Worm (Caenorhabditis elegans): ENCODE data around the gene par-2.
"Not testable (repeated sequence)": the region's sequence is repeated elsewhere in the genome, so short reads cannot be mapped to it uniquely, and the experiment has no call there.

par-2 gene

DNA sequence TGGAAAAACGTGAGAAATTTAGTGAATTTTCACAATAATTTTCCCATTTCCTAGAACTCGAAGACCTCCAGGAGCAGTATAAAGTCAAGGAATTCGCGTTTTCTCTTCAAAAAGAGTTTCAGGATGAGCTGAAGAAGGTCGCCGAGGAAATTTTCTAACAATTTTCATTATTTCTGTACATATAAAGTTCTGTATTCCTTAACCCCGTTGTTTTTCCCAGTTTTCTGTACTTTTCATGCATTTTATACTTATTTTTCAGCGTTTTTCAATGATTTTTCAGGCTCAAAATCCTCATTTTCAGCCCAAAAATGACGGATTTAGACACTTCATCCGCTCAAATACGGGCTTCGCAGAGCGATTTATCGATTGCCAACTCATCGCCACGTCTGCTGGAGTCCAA is at the start of gene par-2:
Gene par-2 (plus strand): TSS at position 301 of the 400 bp plus-strand sequence.
- TF ChIP-seq W03F9.2 (tag; optimal IDR thresholded peaks at IDR 0.05) (no peak), him-1 (tag; optimal IDR thresholded peaks at IDR 0.05) (no peak), dao-5 (tag; optimal IDR thresholded peaks at IDR 0.05) (no peak)

ce11 chrIII:1034853-1035252 is 46.3 kb upstream of the par-2 start:
- no peak for TF ChIP-seq him-1 (tag; optimal IDR thresholded peaks at IDR 0.05)
- TF ChIP-seq dao-5 (tag; optimal IDR thresholded peaks at IDR 0.05), result no peak
- no peak for TF ChIP-seq W03F9.2 (tag; optimal IDR thresholded peaks at IDR 0.05)

DNA sequence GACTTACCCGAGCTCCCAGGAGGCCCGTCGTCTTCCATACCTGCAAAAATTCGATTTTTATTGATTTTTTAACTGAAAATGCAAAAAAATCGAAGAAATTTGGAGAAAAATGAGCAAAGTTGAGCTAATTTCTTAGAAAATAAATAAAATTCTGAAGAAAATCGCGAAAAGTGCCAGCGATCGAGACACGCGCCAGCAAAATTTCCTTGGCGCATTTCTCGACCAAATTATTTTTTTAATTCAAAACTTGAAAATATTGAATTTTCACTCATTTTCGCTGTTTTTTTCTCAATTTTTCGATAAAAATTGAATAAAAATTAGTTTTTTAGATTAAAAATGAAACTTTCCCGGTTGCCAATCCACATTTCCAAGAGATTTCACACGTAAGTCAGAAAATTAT is 44.0 kb upstream of the par-2 start, which contains the start of the genes chin-1 and BE0003N10.1:
Gene chin-1 (minus strand): TSS at position 40 of the 400 bp plus-strand sequence.
Gene BE0003N10.1 (plus strand): TSS at position 320 of the 400 bp plus-strand sequence.
- no peak for TF ChIP-seq dao-5 (tag; optimal IDR thresholded peaks at IDR 0.05)
- TF ChIP-seq W03F9.2 (tag; optimal IDR thresholded peaks at IDR 0.05), result peak; percentile 45

ce11 chrIII:1040059-1040458 is 41.1 kb upstream of the par-2 start:
- TF ChIP-seq dao-5 (tag; optimal IDR thresholded peaks at IDR 0.05), result no peak
- no peak for TF ChIP-seq him-1 (tag; optimal IDR thresholded peaks at IDR 0.05)
- no peak for TF ChIP-seq W03F9.2 (tag; optimal IDR thresholded peaks at IDR 0.05)

DNA sequence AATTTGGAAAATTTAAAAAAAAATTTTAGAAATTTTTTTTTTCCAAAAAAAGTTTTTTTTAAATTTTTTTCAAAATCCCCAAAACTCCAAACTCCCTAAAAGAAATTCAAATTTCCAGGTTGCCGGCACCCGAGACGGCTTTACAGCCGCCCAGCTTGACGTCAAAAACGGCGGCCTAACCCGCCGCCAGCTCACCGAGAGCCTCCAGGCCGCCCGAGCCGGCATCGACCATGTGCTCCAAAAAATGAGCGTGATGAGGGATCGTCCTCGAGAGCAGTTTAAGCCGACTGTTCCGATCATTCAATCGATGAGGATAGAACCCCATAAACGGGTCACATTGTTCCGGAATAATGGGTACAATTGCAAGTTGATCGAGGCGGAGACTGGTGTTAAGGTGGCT is 37.4 kb upstream of the par-2 start:
- TF ChIP-seq W03F9.2 (tag; optimal IDR thresholded peaks at IDR 0.05) (no peak), dao-5 (tag; optimal IDR thresholded peaks at IDR 0.05) (no peak), him-1 (tag; optimal IDR thresholded peaks at IDR 0.05) (no peak)

DNA sequence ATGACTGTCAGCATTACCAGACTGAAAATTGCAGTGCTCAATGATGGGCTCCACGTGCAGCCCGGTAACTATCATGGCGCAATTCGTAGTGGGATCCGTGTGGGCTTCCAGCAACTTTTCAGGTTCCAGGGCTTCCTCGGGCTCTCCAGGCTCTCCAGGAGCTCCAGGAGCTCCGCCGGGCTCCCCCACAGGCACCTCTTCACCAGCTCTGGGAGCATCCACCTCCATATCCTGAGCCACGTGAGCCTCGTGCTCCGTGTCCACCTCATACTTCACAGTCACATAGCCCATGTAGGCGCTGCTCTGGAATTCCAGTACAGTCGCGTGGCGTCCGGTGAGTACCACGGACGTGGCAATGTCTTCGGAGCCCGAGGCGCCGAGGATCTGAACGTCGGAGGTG is 29.3 kb upstream of the par-2 start:
- TF ChIP-seq W03F9.2 (tag; optimal IDR thresholded peaks at IDR 0.05) (no peak), him-1 (tag; optimal IDR thresholded peaks at IDR 0.05) (no peak), dao-5 (tag; optimal IDR thresholded peaks at IDR 0.05) (no peak)

DNA sequence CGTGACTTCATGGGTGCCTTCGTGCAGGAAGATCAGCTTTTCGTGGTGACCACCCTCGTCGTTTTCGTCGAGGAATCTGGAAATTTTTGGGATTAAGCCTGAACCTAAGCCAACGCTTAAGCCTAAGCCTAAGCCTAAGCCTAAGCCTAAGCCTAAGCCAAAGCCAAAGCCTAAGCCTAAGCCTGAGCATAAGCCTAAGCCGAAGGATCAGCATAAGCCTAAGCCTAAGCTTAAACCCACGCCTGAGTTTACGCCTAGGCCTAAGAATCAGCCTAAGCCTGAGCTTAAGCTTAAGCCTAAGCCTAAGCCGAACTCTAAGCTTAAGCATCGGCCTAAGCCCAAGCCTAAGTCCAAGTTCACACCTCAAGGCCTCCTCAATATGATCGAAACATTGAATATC is 28.9 kb upstream of the par-2 start:
- no peak for TF ChIP-seq W03F9.2 (tag; optimal IDR thresholded peaks at IDR 0.05)
- no peak for TF ChIP-seq dao-5 (tag; optimal IDR thresholded peaks at IDR 0.05)
- no peak for TF ChIP-seq him-1 (tag; optimal IDR thresholded peaks at IDR 0.05)

- no peak for TF ChIP-seq dao-5 (tag; optimal IDR thresholded peaks at IDR 0.05)
- no peak for TF ChIP-seq him-1 (tag; optimal IDR thresholded peaks at IDR 0.05)
- no peak for TF ChIP-seq W03F9.2 (tag; optimal IDR thresholded peaks at IDR 0.05)
Observed at ce11 chrIII:1053067-1053466, 28.1 kb upstream of the par-2 start, which contains the start of gene fbxo-11.2. fbxo-11.2 (minus strand) TSS chrIII:1053242.

ce11 chrIII:1054096-1054495 is 27.1 kb upstream of the par-2 start:
- TF ChIP-seq W03F9.2 (tag; optimal IDR thresholded peaks at IDR 0.05) (no peak), dao-5 (tag; optimal IDR thresholded peaks at IDR 0.05) (no peak), him-1 (tag; optimal IDR thresholded peaks at IDR 0.05) (no peak)

ce11 chrIII:1058074-1058473 is 23.1 kb upstream of the par-2 start:
- TF ChIP-seq W03F9.2 (tag; optimal IDR thresholded peaks at IDR 0.05), result no peak
- TF ChIP-seq him-1 (tag; optimal IDR thresholded peaks at IDR 0.05), result no peak
- no peak for TF ChIP-seq dao-5 (tag; optimal IDR thresholded peaks at IDR 0.05)

- no peak for TF ChIP-seq him-1 (tag; optimal IDR thresholded peaks at IDR 0.05)
- no peak for TF ChIP-seq dao-5 (tag; optimal IDR thresholded peaks at IDR 0.05)
- TF ChIP-seq W03F9.2 (tag; optimal IDR thresholded peaks at IDR 0.05), result no peak
Observed at ce11 chrIII:1058881-1059280, 22.3 kb upstream of the par-2 start.

DNA sequence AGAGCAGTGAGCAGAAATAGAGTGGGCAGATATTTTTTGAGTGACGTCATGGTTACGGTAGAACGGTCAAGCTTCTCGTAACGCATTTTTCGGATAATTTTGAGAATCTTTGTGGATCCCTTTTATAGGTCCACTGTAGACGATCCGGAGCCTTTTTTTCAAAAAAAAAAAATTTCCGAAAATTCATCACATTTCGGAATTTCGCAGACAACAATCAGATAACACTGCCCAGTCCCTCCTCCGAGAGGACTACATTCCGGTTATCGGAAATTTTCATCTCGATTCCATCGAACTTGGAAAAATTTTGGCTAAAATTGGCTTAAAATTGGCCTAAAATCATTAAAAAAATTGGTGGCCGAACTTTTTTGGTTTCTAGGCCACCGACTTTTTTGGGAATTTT is 21.2 kb upstream of the par-2 start, which contains the start of gene BE0003N10.6:
Gene BE0003N10.6 (minus strand): TSS at position 101 of the 400 bp plus-strand sequence.
- TF ChIP-seq him-1 (tag; optimal IDR thresholded peaks at IDR 0.05) (no peak), dao-5 (tag; optimal IDR thresholded peaks at IDR 0.05) (no peak), W03F9.2 (tag; optimal IDR thresholded peaks at IDR 0.05) (no peak)

DNA sequence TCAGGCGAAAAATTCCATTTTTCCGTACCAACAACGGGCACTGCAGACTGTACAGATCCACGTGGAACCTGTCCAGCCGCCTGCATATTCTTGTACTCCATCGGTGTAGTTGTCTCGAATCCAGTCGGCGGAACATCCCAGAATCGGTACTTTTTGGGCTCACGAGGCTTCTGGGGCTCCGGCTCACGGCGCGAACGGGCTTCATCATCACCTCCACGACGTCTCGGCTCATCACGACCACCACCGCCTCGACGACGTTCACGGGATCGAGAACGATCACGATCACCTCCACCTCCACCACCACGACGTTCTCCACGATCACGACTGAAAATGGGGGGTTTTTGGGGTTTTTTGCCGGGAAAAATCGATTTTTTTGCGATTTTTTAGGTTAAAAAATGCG is 7.0 kb upstream of the par-2 start:
- TF ChIP-seq him-1 (tag; optimal IDR thresholded peaks at IDR 0.05) (no peak), dao-5 (tag; optimal IDR thresholded peaks at IDR 0.05) (no peak), W03F9.2 (tag; optimal IDR thresholded peaks at IDR 0.05) (no peak)

DNA sequence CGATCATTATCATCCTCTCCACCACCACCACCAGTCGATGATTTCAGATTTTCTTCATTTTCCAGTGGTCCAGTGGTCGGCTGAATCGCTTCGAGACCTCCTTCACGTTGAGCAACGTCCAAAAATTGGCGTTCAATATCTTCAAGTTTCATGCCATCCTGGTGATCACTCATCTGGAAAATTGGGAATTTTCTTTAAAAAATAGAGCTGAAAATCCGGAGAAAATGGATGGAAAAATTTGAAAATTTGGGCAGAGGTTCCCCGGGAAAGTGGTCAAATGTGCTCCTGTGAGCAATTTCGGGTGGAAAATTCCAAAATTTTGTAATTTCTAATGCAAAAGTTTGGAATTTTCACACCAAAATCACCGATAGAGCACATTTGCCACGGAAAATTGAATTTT is 4.8 kb upstream of the par-2 start, which contains the start of gene uaf-1:
Gene uaf-1 (minus strand): TSS at position 173 of the 400 bp plus-strand sequence.
- TF ChIP-seq W03F9.2, dao-5, him-1 (tag; optimal IDR thresholded peaks at IDR 0.05): not testable (repeated sequence)

- TF ChIP-seq him-1 (tag; optimal IDR thresholded peaks at IDR 0.05) (peak; percentile 23), W03F9.2 (tag; optimal IDR thresholded peaks at IDR 0.05) (peak; percentile 98), dao-5 (tag; optimal IDR thresholded peaks at IDR 0.05) (no peak)
Observed at ce11 chrIII:1080536-1080935, 665 bp upstream of the par-2 start, which contains the start of the genes rab-18 and kbp-4. rab-18 (minus strand) TSS chrIII:1080775. kbp-4 (plus strand) TSS chrIII:1080901.

Measured in whole organism, L4/young adult.